Worm (Caenorhabditis elegans): ENCODE measurements around the gene srh-182.
A peak's percentile ranks its signal among the peaks of the same experiment; 100 is the strongest.

Gene srh-182

ce11 chrV:18491961-18492360 is 18.6 kb upstream of the srh-182 start, which contains the start of gene slo-1:
Gene slo-1, plus strand, starts transcription at chrV:18492261.
- TF ChIP-seq lsy-2 (tag; optimal IDR thresholded peaks at IDR 0.05) (no peak), blmp-1 (tag; optimal IDR thresholded peaks at IDR 0.05) (no peak), ceh-82 (tag; optimal IDR thresholded peaks at IDR 0.05) (no peak), mep-1 (tag; optimal IDR thresholded peaks at IDR 0.05) (no peak), ztf-4 (tag; optimal IDR thresholded peaks at IDR 0.05) (no peak), lin-14 (GFP tag; optimal IDR thresholded peaks at IDR 0.05) (peak; percentile 48), rnt-1 (tag; optimal IDR thresholded peaks at IDR 0.05) (no peak), ceh-90 (tag; optimal IDR thresholded peaks at IDR 0.05) (no peak)

DNA sequence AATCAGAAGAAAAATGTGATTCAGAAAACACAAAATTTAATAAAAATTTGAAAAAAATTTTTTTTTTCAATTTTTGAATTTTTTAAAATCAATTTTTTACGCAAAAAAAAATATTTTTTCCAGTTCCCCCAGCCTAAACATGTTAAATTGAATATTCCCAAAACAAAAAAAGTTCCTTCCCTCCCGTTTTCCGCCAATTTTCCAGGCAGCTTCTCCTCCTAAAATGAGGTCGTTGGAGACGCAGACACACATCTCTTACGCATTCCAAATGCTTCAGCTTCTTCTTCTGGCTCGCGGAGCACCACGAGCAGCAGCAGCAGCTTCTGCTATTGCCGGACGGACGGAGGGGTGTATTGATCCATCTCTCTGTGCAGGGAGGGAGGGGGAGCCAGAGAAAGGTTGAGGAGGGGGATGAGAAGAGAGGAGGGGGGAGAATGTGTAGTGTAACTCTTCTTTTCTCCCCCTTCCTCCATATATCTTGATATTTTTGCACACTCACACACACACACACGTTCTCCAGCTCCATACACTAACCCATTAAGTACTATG is 17.0 kb upstream of the srh-182 start:
- TF ChIP-seq fos-1 (tag; optimal IDR thresholded peaks at IDR 0.05) (no peak), fkh-10 (GFP tag; optimal IDR thresholded peaks at IDR 0.05) (peak; percentile 63), irx-1 (tag; optimal IDR thresholded peaks at IDR 0.05) (no peak), Y116A8C.19 (tag; optimal IDR thresholded peaks at IDR 0.05; ENCODE audit: borderline replicate concordance) (no peak), dpl-1 (GFP tag; optimal IDR thresholded peaks at IDR 0.05) (no peak), unc-62 (GFP tag; optimal IDR thresholded peaks at IDR 0.05) (no peak), fkh-8 (tag; optimal IDR thresholded peaks at IDR 0.05) (peak; percentile 65), nhr-237 (tag; optimal IDR thresholded peaks at IDR 0.05) (no peak), ceh-8 (GFP tag; optimal IDR thresholded peaks at IDR 0.05) (peak; percentile 5), ceh-82 (tag; optimal IDR thresholded peaks at IDR 0.05) (peak in 2 of 3 experiments; percentile 35 to 68), mdl-1 (tag; optimal IDR thresholded peaks at IDR 0.05) (no peak), nhr-84 (tag; optimal IDR thresholded peaks at IDR 0.05) (no peak), nhr-90 (tag; optimal IDR thresholded peaks at IDR 0.05; ENCODE audit: poor library complexity) (no peak), nhr-85 (tag) (no peak), elt-2 (tag; optimal IDR thresholded peaks at IDR 0.05) (no peak), C16A3.4 (tag; optimal IDR thresholded peaks at IDR 0.05) (no peak), lin-14 (GFP tag; optimal IDR thresholded peaks at IDR 0.05) (peak; percentile 89), xbp-1 (tag; optimal IDR thresholded peaks at IDR 0.05) (no peak), efl-3 (GFP tag; optimal IDR thresholded peaks at IDR 0.05) (no peak), zag-1 (tag; optimal IDR thresholded peaks at IDR 0.05) (no peak), lin-35 (GFP tag; optimal IDR thresholded peaks at IDR 0.05) (no peak), lin-13 (GFP tag; optimal IDR thresholded peaks at IDR 0.05) (no peak), sptf-1 (tag; optimal IDR thresholded peaks at IDR 0.05) (no peak), snu-23 (GFP tag; optimal IDR thresholded peaks at IDR 0.05) (peak; percentile 2), swsn-7 (tag; optimal IDR thresholded peaks at IDR 0.05) (peak; percentile 9), nhr-76 (tag; optimal IDR thresholded peaks at IDR 0.05) (no peak), lin-39 (tag; optimal IDR thresholded peaks at IDR 0.05) (no peak), unc-130 (tag; optimal IDR thresholded peaks at IDR 0.05) (no peak), fkh-4 (tag; optimal IDR thresholded peaks at IDR 0.05; ENCODE audit: borderline replicate concordance) (no peak), nhr-11 (tag; optimal IDR thresholded peaks at IDR 0.05) (no peak), ceh-88 (GFP tag; IDR thresholded peaks at IDR 0.05) (no peak), lsy-2 (tag; optimal IDR thresholded peaks at IDR 0.05) (peak in 1 of 2 experiments; percentile 46), dsc-1 (tag; optimal IDR thresholded peaks at IDR 0.05) (peak; percentile 9), pax-3 (tag; optimal IDR thresholded peaks at IDR 0.05) (no peak), rnt-1 (tag; optimal IDR thresholded peaks at IDR 0.05) (no peak), lin-15B (tag; optimal IDR thresholded peaks at IDR 0.05) (peak; percentile 3), ceh-90 (tag; optimal IDR thresholded peaks at IDR 0.05) (no peak), hlh-17 (GFP tag; optimal IDR thresholded peaks at IDR 0.05; ENCODE audit: borderline replicate concordance) (no peak), mef-2 (tag; optimal IDR thresholded peaks at IDR 0.05) (no peak), ceh-63 (GFP tag; optimal IDR thresholded peaks at IDR 0.05) (no peak), C34B4.2 (tag; optimal IDR thresholded peaks at IDR 0.05) (no peak), tlp-1 (tag; optimal IDR thresholded peaks at IDR 0.05) (no peak), mab-9 (GFP tag; IDR thresholded peaks at IDR 0.05) (no peak), ztf-4 (tag; optimal IDR thresholded peaks at IDR 0.05) (no peak), unc-98 (GFP tag; IDR thresholded peaks at IDR 0.05) (no peak), nhr-47 (tag; optimal IDR thresholded peaks at IDR 0.05) (peak; percentile 26), mep-1 (tag; optimal IDR thresholded peaks at IDR 0.05) (peak; percentile 12), hpl-2 (GFP tag; optimal IDR thresholded peaks at IDR 0.05) (no peak)

All from whole organism, L1 larva.